Worm (Caenorhabditis elegans) whole organism, midembryonic: ENCODE data around the gene rict-1.
A peak's percentile ranks its signal among the peaks of the same experiment; 100 is the strongest.

Experiments
- T22C8.4 ChIP-seq: fragments of 200-800 bp; sonication (Bioruptor generic); IDR thresholded peaks from 2 replicates; pipeline ENCODE4 v1.3.6; 2022; ENCODE audit warnings: missing genetic modification characterization, missing compliant biosample characterization
- cog-1 ChIP-seq: sonication (generic microtip); optimal IDR thresholded peaks from 2 replicates; lab custom pipeline; 2016; ENCODE audit warnings: missing genetic modification characterization, missing compliant biosample characterization
- flt-1 ChIP-seq: fragments of 200-800 bp; sonication (Bioruptor generic); IDR thresholded peaks from 2 replicates; pipeline ENCODE4 v1.3.6; 2022; ENCODE audit warnings: missing genetic modification characterization, missing compliant biosample characterization
- klf-2 ChIP-seq: fragments of 200-800 bp; sonication (Bioruptor generic); conservative IDR thresholded peaks from 2 replicates; pipeline ENCODE4 v1.3.6; 2022; ENCODE audit warnings: missing genetic modification reagents, missing genetic modification characterization, missing compliant biosample characterization
- med-1 ChIP-seq: sonication (generic microtip); optimal IDR thresholded peaks from 2 replicates; lab custom pipeline; 2017; ENCODE audit warnings: missing genetic modification characterization, mild to moderate bottlenecking, missing compliant biosample characterization, antibody characterized with exemption, missing genetic modification reagents; ENCODE audit not compliant: insufficient read depth
- ref-1 ChIP-seq: fragments of 200-800 bp; sonication (Bioruptor generic); conservative IDR thresholded peaks from 2 replicates; pipeline ENCODE4 v1.3.6; 2022; ENCODE audit warnings: missing genetic modification reagents, missing genetic modification characterization, missing compliant biosample characterization
- tab-1 ChIP-seq: fragments of 200-800 bp; sonication (Bioruptor generic); IDR thresholded peaks from 2 replicates; pipeline ENCODE4 v1.3.6; 2022; ENCODE audit warnings: missing genetic modification characterization, missing compliant biosample characterization
- ztf-23 ChIP-seq: fragments of 200-800 bp; sonication (Bioruptor generic); IDR thresholded peaks from 2 replicates; pipeline ENCODE4 v1.3.6; 2022; ENCODE audit warnings: missing genetic modification reagents, missing genetic modification characterization, missing compliant biosample characterization
- ztf-29 ChIP-seq: fragments of 200-800 bp; sonication (Bioruptor generic); IDR thresholded peaks from 2 replicates; pipeline ENCODE4 v1.3.6; 2022; ENCODE audit warnings: missing genetic modification reagents, missing genetic modification characterization, missing compliant biosample characterization

Gene rict-1

DNA sequence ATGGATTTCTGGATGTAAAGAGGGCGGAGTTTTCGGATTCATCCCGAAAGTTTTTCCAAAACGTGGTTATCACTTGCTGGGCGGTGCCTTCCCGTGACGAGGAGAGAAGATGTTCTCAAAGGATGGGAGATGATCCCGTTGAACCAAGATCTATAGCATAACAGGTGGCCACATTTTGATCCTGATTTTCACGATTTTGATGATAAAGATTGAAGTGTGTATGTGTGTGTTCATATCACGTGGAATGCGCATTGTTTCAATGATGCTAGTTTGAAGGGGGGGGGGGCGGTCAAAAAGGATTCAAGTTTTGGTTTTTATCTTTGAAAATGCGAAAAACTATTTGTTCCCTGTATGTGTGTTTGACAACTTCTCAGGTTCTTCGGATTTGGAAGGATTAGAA lies 28.6 kb upstream of the rict-1 start, which contains the start of gene mltn-1:
Gene mltn-1, minus strand, starts transcription at position 22 of the 400 bp plus-strand sequence.
- TF ChIP-seq ref-1 (GFP tag; lab: Robert Waterston, UW): no peak
- TF ChIP-seq med-1 (GFP tag; lab: Kevin White, UChicago): no peak

DNA sequence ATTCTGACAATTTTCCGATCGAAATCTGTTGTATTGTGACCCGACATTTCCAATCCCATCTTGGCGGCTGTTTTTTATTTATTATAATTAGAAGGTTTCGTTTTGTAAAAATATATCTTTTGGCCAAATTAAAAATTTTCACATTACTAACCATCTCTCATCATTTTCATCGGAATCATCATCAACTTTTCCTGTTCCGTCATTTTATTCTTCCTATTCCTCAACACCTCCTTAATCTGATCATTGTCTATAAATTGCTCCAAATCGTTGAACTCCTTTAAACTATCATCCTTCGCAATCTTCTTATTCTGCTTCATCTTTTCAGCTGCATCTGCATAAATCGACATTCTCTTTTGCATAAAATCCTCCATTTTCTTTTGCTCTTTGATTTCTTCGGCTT lies 25.8 kb upstream of the rict-1 start:
- TF ChIP-seq tab-1 (GFP tag; lab: Robert Waterston, UW) (no peak), flt-1 (no peak), T22C8.4 (no peak), klf-2 (GFP tag; lab: Robert Waterston, UW) (no peak), cog-1 (tag; lab: Kevin White, UChicago) (no peak), ref-1 (GFP tag; lab: Robert Waterston, UW) (no peak), med-1 (GFP tag; lab: Kevin White, UChicago) (no peak), ztf-23 (GFP tag; lab: Robert Waterston, UW) (no peak)

DNA sequence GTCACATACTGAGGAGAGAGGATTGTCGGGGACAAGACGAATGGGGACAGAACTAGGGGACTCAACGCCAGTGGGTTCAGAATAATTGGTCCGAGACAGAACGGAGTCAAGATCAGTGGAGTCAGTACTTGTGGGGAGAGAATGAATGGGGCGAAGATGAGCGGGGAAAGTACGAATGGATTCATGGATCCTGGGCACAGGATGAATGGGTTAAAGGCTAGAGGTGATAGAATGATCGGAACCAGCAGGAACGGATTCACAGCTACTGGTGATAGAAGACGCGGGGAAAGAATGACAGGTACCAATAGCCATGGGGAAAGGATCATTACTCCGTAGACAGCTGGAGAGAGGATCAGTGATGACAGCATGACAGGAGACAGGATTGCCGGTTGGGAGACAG lies 23.0 kb upstream of the rict-1 start:
- TF ChIP-seq ref-1 (GFP tag; lab: Robert Waterston, UW) (no peak), klf-2 (GFP tag; lab: Robert Waterston, UW) (no peak), T22C8.4 (no peak), ztf-29 (GFP tag; lab: Robert Waterston, UW) (no peak), tab-1 (GFP tag; lab: Robert Waterston, UW) (no peak), cog-1 (tag; lab: Kevin White, UChicago) (no peak), med-1 (GFP tag; lab: Kevin White, UChicago) (no peak), ztf-23 (GFP tag; lab: Robert Waterston, UW) (no peak), flt-1 (no peak)

DNA sequence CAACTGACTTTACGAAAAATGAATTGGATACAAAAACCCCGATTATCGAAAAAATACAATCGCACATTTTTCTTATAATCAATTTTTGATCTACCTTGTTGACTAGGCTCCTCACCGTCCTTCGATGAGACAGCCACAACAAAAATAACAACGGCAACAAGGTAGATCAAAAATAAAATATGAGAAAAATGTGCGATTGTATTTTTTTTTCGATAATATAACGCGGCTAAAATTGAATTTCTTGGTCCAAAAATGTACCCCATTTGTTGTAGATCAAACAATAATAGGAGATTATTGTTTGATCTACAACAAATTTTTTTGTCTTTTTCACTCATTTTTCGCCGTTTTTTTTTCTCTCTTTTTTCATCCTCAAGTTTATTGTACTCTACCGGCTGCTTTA lies 14.0 kb upstream of the rict-1 start:
- TF ChIP-seq tab-1 (GFP tag; lab: Robert Waterston, UW): no peak
- no peak for TF ChIP-seq klf-2 (GFP tag; lab: Robert Waterston, UW)
- TF ChIP-seq ztf-29 (GFP tag; lab: Robert Waterston, UW): no peak
- TF ChIP-seq flt-1: no peak
- TF ChIP-seq T22C8.4: no peak
- TF ChIP-seq ref-1 (GFP tag; lab: Robert Waterston, UW): no peak
- no peak for TF ChIP-seq med-1 (GFP tag; lab: Kevin White, UChicago)
- no peak for TF ChIP-seq ztf-23 (GFP tag; lab: Robert Waterston, UW)
- no peak for TF ChIP-seq cog-1 (tag; lab: Kevin White, UChicago)

DNA sequence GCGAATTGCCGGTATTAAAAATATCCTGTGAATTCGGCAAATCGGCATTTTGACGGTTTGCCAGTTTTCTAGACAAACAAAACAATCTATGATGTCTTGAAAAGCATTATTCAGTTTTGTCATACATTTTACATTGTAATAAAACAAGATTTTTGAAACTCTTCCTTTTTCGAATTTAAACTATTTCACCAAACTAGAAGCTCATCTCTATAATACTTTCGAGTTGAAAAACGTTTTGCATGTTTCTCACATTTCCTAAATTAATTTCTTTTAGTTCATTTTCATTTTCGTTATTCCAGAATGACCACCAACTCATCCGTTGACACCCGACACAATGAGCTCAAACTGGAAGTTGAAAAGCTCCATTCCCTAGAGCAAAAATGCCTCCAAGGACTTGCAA lies 13.0 kb upstream of the rict-1 start, which contains the start of gene F29C12.6:
Gene F29C12.6, plus strand, starts transcription at position 301 of the 400 bp plus-strand sequence.
- TF ChIP-seq flt-1: no peak
- TF ChIP-seq T22C8.4: no peak
- no peak for TF ChIP-seq ztf-29 (GFP tag; lab: Robert Waterston, UW)
- TF ChIP-seq ref-1 (GFP tag; lab: Robert Waterston, UW): no peak
- no peak for TF ChIP-seq cog-1 (tag; lab: Kevin White, UChicago)
- no peak for TF ChIP-seq klf-2 (GFP tag; lab: Robert Waterston, UW)
- TF ChIP-seq ztf-23 (GFP tag; lab: Robert Waterston, UW): no peak
- no peak for TF ChIP-seq med-1 (GFP tag; lab: Kevin White, UChicago)
- no peak for TF ChIP-seq tab-1 (GFP tag; lab: Robert Waterston, UW)

DNA sequence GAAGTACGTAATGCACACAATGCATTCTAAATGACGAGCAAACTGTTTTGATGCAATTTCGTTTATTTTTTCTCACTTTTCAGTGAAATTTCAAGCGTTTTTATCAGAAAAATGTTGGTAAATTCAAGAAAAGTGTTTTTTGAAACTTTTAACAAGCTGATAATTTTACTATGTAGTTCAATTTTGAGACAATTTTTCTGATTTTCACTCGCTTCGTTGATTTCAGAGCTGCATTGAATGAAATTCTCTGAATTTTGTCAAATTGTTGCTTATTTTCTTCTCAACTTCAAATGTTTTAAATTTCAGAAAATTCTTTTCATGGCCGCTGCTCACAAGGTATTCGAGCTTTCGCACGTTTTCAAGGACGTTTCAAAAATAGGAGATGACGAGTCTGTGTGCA lies 6.1 kb upstream of the rict-1 start, which contains the start of gene bath-45:
Gene bath-45, plus strand, starts transcription at position 301 of the 400 bp plus-strand sequence.
- TF ChIP-seq ztf-23 (GFP tag; lab: Robert Waterston, UW) (no peak), cog-1 (tag; lab: Kevin White, UChicago) (no peak), klf-2 (GFP tag; lab: Robert Waterston, UW) (no peak), ref-1 (GFP tag; lab: Robert Waterston, UW) (no peak), med-1 (GFP tag; lab: Kevin White, UChicago) (no peak), tab-1 (GFP tag; lab: Robert Waterston, UW) (no peak), flt-1 (no peak), T22C8.4 (no peak), ztf-29 (GFP tag; lab: Robert Waterston, UW) (no peak)

DNA sequence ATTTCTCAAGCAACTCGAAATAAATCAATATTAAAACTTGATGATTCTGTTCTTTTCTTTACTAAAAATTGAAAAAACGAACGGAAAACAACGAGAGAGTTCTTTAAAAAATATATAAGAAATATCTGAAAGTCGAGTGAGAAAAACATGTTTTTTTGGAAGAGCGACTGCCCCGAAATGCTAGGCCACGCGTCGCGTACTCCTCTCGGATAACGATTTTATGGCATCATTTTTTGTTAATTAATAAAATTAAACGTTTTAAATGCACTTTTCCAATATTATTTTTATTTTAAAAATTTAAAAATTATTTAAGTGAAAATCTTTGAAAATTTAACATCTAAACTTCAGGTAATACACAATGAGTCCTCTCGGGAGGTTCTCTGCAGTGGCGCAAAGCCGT lies 525 bp upstream of the rict-1 start, which contains the start of gene gfm-1:
Gene gfm-1, plus strand, starts transcription at position 349 of the 400 bp plus-strand sequence.
- TF ChIP-seq T22C8.4 (no peak), med-1 (GFP tag; lab: Kevin White, UChicago) (no peak), cog-1 (tag; lab: Kevin White, UChicago) (peak; percentile 53), ztf-23 (GFP tag; lab: Robert Waterston, UW) (peak; percentile 71), tab-1 (GFP tag; lab: Robert Waterston, UW) (no peak), flt-1 (peak; percentile 67)

DNA sequence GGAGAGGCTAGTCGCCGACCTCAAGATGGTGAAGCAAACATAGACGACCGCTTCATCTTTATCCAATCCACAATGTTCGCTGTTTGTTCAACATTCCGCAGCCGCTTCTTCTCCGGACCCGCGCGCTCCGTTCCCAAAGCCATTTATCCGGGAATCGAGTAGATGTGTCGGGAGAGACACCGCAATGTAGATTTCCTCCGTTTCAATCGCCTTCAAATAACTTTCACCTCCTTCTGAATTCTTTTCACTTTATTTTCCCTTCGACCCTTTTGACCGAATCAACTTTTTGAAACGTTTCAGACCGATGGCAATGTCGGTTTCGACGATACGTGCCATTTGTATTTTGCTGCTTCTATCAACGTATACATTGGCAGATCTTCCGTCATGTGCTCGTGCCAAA lies 8.9 kb downstream of the rict-1 start, which contains the start of gene pqn-32:
Gene pqn-32, plus strand, starts transcription at position 301 of the 400 bp plus-strand sequence.
- no peak for TF ChIP-seq T22C8.4
- TF ChIP-seq ztf-23 (GFP tag; lab: Robert Waterston, UW): no peak
- TF ChIP-seq med-1 (GFP tag; lab: Kevin White, UChicago): no peak
- TF ChIP-seq tab-1 (GFP tag; lab: Robert Waterston, UW): no peak
- no peak for TF ChIP-seq cog-1 (tag; lab: Kevin White, UChicago)
- TF ChIP-seq ztf-29 (GFP tag; lab: Robert Waterston, UW): no peak
- TF ChIP-seq flt-1: no peak
- TF ChIP-seq ref-1 (GFP tag; lab: Robert Waterston, UW): no peak
- no peak for TF ChIP-seq klf-2 (GFP tag; lab: Robert Waterston, UW)

DNA sequence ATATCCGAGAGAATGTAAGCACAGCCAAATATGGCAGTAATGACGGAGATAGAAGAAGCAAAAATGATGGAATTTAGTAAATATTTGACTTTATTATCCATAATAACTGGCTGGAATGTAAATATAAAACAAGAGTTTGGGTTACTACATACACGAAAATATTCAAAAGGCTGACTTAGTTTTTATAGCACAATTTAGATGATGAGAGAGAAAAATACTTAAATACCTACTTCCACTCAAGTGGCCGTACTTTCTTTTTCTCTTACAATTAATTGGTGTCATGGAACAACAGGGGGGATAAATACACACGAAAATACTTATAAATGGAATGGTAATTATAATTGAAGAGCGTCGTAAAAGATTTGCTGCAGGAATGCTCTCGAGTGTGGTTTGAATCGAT lies 18.4 kb downstream of the rict-1 start, which contains the start of gene col-86:
Gene col-86, minus strand, starts transcription at position 101 of the 400 bp plus-strand sequence.
- no peak for TF ChIP-seq tab-1 (GFP tag; lab: Robert Waterston, UW)
- no peak for TF ChIP-seq ref-1 (GFP tag; lab: Robert Waterston, UW)
- TF ChIP-seq T22C8.4: no peak
- no peak for TF ChIP-seq ztf-29 (GFP tag; lab: Robert Waterston, UW)
- no peak for TF ChIP-seq ztf-23 (GFP tag; lab: Robert Waterston, UW)
- no peak for TF ChIP-seq klf-2 (GFP tag; lab: Robert Waterston, UW)
- no peak for TF ChIP-seq med-1 (GFP tag; lab: Kevin White, UChicago)
- no peak for TF ChIP-seq cog-1 (tag; lab: Kevin White, UChicago)
- no peak for TF ChIP-seq flt-1
